Worm (Caenorhabditis elegans): ENCODE data around the gene C14C11.4.

DNA sequence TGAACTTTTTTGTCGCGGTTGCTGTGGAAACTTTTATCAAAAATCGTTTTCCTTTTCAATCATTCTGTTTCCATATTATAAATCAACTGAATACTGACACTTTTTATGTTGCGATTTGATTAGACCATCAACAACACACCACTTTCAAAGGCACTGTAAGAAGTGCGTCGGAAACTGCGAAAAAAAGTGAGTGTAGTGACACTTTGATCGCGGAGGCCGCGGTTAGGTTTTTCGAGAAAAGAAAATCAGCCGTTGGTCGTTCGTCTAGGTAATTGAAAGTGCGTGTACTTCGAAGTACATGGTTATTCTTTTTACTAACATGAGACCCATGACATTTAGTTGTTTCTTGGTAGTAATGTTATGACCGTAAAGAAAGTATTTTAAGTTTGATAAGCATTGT lies 48.2 kb downstream of the C14C11.4 start:
- no peak for TF ChIP-seq fkh-3 (tag; optimal IDR thresholded peaks at IDR 0.05)
- no peak for TF ChIP-seq pbrm-1 (GFP tag; IDR thresholded peaks at IDR 0.05)
- no peak for TF ChIP-seq him-1 (tag; optimal IDR thresholded peaks at IDR 0.05)
- TF ChIP-seq egl-18 (GFP tag; IDR thresholded peaks at IDR 0.05), result no peak
- TF ChIP-seq somi-1 (GFP tag; optimal IDR thresholded peaks at IDR 0.05), result no peak
- no peak for TF ChIP-seq nhr-90 (tag; optimal IDR thresholded peaks at IDR 0.05)
- TF ChIP-seq ztf-3 (GFP tag; optimal IDR thresholded peaks at IDR 0.05), result no peak
- TF ChIP-seq ztf-6 (GFP tag; IDR thresholded peaks at IDR 0.05), result no peak
- no peak for TF ChIP-seq F57A8.1 (GFP tag; optimal IDR thresholded peaks at IDR 0.05)
